ENCODE assay signal across 1 fruit fly cellular context in genomic region chr3L:3380225-3381043, dm6.
TF ChIP-seq lines count a peak whose summit lies in the region.

No protein-coding gene starts in this region.

TF ChIP-seq in whole organism, embryonic, 481 proteins besides CTCF, POLR2A, EP300 and RAD21 (continued from another document):
- TF ChIP-seq CG42726 (GFP tag; IDR thresholded peaks at IDR 0.05; lab: Robert Waterston, UW; ENCODE audit: partially characterized antibody) (no peak), CG4360 (GFP tag; IDR thresholded peaks at IDR 0.05; lab: Robert Waterston, UW) (no peak), Hmr (GFP tag; optimal IDR thresholded peaks at IDR 0.05; lab: Kevin White, UChicago) (no peak), ci (GFP tag; IDR thresholded peaks at IDR 0.05; lab: Robert Waterston, UW) (peak; percentile 77), sens (GFP tag; lab: Kevin White, UChicago) (peak; percentile 89), hbn (GFP tag; IDR thresholded peaks at IDR 0.05; lab: Robert Waterston, UW; ENCODE audit: partially characterized antibody) (peak; percentile 23; the same call in 1 of the 2 replicates), CG15601 (tag; optimal IDR thresholded peaks at IDR 0.05; lab: Kevin White, UChicago) (peak; percentile 54), chn (GFP tag; optimal IDR thresholded peaks at IDR 0.05; lab: Kevin White, UChicago) (peak; percentile 6), CG1603 (tag; optimal IDR thresholded peaks at IDR 0.05; lab: Kevin White, UChicago) (peak; percentile 39), jumu (GFP tag; optimal IDR thresholded peaks at IDR 0.05; lab: Kevin White, UChicago) (no peak), sc (optimal IDR thresholded peaks at IDR 0.05; lab: Kevin White, UChicago) (no peak), sc (GFP tag; optimal IDR thresholded peaks at IDR 0.05; lab: Kevin White, UChicago) (peak; percentile 13), CG5245 (GFP tag; optimal IDR thresholded peaks at IDR 0.05; lab: Kevin White, UChicago) (peak; percentile 1), Blimp-1 (GFP tag; optimal IDR thresholded peaks at IDR 0.05; lab: Kevin White, UChicago) (peak; percentile 86), Ets65A (GFP tag; lab: Kevin White, UChicago) (peak; percentile 85), CG31441 (GFP tag; IDR thresholded peaks at IDR 0.05; lab: Robert Waterston, UW) (peak; percentile 74), corto (GFP tag; optimal IDR thresholded peaks at IDR 0.05; lab: Kevin White, UChicago) (no peak), Awh (GFP tag; IDR thresholded peaks at IDR 0.05; lab: Robert Waterston, UW) (0 out of 2 replicates have a peak, but pooled peaks have one; percentile 32), CG11093 (GFP tag; IDR thresholded peaks at IDR 0.05; lab: Robert Waterston, UW) (0 out of 3 replicates have a peak, but pooled peaks have one; percentile 32), CG11504 (tag; optimal IDR thresholded peaks at IDR 0.05; lab: Kevin White, UChicago) (peak; percentile 76), HLHmδ (GFP tag; optimal IDR thresholded peaks at IDR 0.05; lab: Kevin White, UChicago) (no peak), Med (GFP tag; lab: Kevin White, UChicago) (peak; percentile 78), Sox100B (GFP tag; optimal IDR thresholded peaks at IDR 0.05; lab: Kevin White, UChicago) (peak; percentile 70), z (GFP tag; IDR thresholded peaks at IDR 0.05; lab: Robert Waterston, UW) (0 out of 3 replicates have a peak, but pooled peaks have one; percentile 23), Hr51 (GFP tag; optimal IDR thresholded peaks at IDR 0.05; lab: Kevin White, UChicago) (peak in 1 of 2 experiments; percentile 63), CG18599 (GFP tag; optimal IDR thresholded peaks at IDR 0.05; lab: Kevin White, UChicago) (peak; percentile 10)
